Worm (Caenorhabditis elegans): Measurements from ENCODE around the gene srsx-5.

DNA sequence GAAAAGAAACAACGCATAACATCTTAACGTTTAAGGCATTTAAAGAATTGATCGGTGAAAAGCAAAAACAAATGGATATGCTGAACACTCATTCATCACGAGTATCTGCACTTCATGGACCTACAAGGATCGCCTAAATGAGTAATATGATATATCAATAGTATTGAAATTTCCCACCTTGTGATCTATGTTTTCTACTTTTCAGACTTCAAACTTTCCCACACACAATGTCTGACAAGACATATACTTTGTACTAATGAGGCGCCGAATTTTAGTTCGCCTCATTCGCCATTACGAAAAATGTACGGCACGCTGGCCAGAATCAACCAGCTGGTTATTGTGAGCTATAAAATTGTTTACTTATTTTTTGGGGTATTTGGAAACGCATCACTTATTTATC lies 2.0 kb upstream of the srsx-5 start, which contains the start of gene srsx-6:
- TF ChIP-seq him-1 (tag; optimal IDR thresholded peaks at IDR 0.05) (no peak), W03F9.2 (tag; optimal IDR thresholded peaks at IDR 0.05) (no peak), dao-5 (tag; optimal IDR thresholded peaks at IDR 0.05) (no peak)

All from whole organism, L4/young adult.